Worm (Caenorhabditis elegans) whole organism, L4 larva: Measurements from ENCODE around the gene his-24.

Experiments
- T20F7.1 ChIP-seq: fragments of 200-800 bp; sonication (Bioruptor generic); optimal IDR thresholded peaks from 2 replicates; lab custom pipeline; 2018; ENCODE audit warnings: mild to moderate bottlenecking, missing genetic modification characterization, missing compliant biosample characterization
- ceh-82 ChIP-seq: sonication (generic microtip); optimal IDR thresholded peaks from 2 replicates; lab custom pipeline; 2017; ENCODE audit warnings: missing biosample characterization, missing genetic modification characterization
- dmd-8 ChIP-seq: fragments of 200-800 bp; sonication (Bioruptor generic); IDR thresholded peaks from 2 replicates; pipeline ENCODE4 v1.3.6; 2022; ENCODE audit warnings: missing genetic modification characterization, missing compliant biosample characterization
- egl-27 ChIP-seq: sonication (generic microtip); optimal IDR thresholded peaks from 3 replicates; lab custom pipeline; 2017; ENCODE audit warnings: missing biosample characterization, missing genetic modification reagents, missing genetic modification characterization
- lin-13 ChIP-seq: fragments of 150-350 bp; optimal IDR thresholded peaks from 2 replicates; lab custom pipeline; 2014; ENCODE audit warnings: missing biosample characterization, missing genetic modification reagents, missing genetic modification characterization
- nhr-11 ChIP-seq: fragments of 150-350 bp; optimal IDR thresholded peaks from 2 replicates; lab custom pipeline; 2014; ENCODE audit warnings: missing biosample characterization, missing genetic modification characterization
- nhr-237 ChIP-seq: sonication (generic microtip); optimal IDR thresholded peaks from 2 replicates; lab custom pipeline; 2017; ENCODE audit warnings: missing biosample characterization, missing genetic modification characterization
- nhr-28 ChIP-seq: fragments of 150-350 bp; optimal IDR thresholded peaks from 2 replicates; lab custom pipeline; 2014; ENCODE audit warnings: missing biosample characterization, missing genetic modification characterization
- unc-62 ChIP-seq, 3 experiments: fragments of 150-350 bp in 1 of 3; sonication (generic microtip); optimal IDR thresholded peaks in 2 of 3; peaks in 1 of 3; 1 replicate in 1 of 3; 2 replicates in 2 of 3; lab custom pipeline; 2014 to 2017; ENCODE audit warnings: missing biosample characterization in 3 of 3, missing genetic modification characterization in 3 of 3, missing genetic modification reagents in 3 of 3, missing genotype in 1 of 3
- ztf-11 ChIP-seq: fragments of 150-350 bp; optimal IDR thresholded peaks from 2 replicates; lab custom pipeline; 2014; ENCODE audit warnings: missing biosample characterization, missing genetic modification characterization

- no peak for TF ChIP-seq ztf-11 (tag; lab: Kevin White, UChicago)
- TF ChIP-seq nhr-11 (tag; lab: Kevin White, UChicago) = no peak
- peak in 1 of 2 experiments; percentile 71 for TF ChIP-seq unc-62 (GFP tag; optimal IDR thresholded peaks at IDR 0.05 in 1 of 2; lab: Kevin White, UChicago)
- no peak for TF ChIP-seq unc-62 (tag; optimal IDR thresholded peaks at IDR 0.05; lab: Kevin White, UChicago)
- no peak for TF ChIP-seq nhr-28
- no peak for TF ChIP-seq lin-13 (GFP tag; lab: Kevin White, UChicago)
- TF ChIP-seq dmd-8 (GFP tag; lab: Robert Waterston, UW) = no peak
- no peak for TF ChIP-seq ceh-82 (tag; lab: Kevin White, UChicago)
- TF ChIP-seq nhr-237 (tag; lab: Kevin White, UChicago) = no peak
- no peak for TF ChIP-seq T20F7.1 (GFP tag; lab: Kevin White, UChicago)
- TF ChIP-seq egl-27 (tag; lab: Kevin White, UChicago) = no peak
Observed at ce11 chrX:14487832-14488231, 2.1 kb upstream of the his-24 start.
